Worm (Caenorhabditis elegans) whole organism, midembryonic: ENCODE data around the gene W05H9.2.

Experiments used
- T22C8.4 ChIP-seq: fragments of 200-800 bp; sonication (Bioruptor generic); IDR thresholded peaks from 2 replicates; pipeline ENCODE4 v1.3.6; 2022; ENCODE audit warnings: missing genetic modification characterization, missing compliant biosample characterization
- cog-1 ChIP-seq: sonication (generic microtip); optimal IDR thresholded peaks from 2 replicates; lab custom pipeline; 2016; ENCODE audit warnings: missing genetic modification characterization, missing compliant biosample characterization

- TF ChIP-seq T22C8.4 (no peak), cog-1 (tag; lab: Kevin White, UChicago) (no peak)
These were observed 12.8 kb downstream of the W05H9.2 start, which contains the start of gene col-166 for ce11 chrX:6279625-6280024.
